Worm (Caenorhabditis elegans) whole organism, L2 larva: ENCODE data around the gene Y110A2AL.1.

Experiments used
- blmp-1 ChIP-seq: sonication (generic microtip); optimal IDR thresholded peaks from 2 replicates; lab custom pipeline; 2017; ENCODE audit warnings: missing genetic modification characterization, mild to moderate bottlenecking, missing compliant biosample characterization, antibody characterized with exemption, moderate library complexity; ENCODE audit not compliant: insufficient read depth
- nhr-25 ChIP-seq: fragments of 150-350 bp; sonication (generic microtip); optimal IDR thresholded peaks from 3 replicates; lab custom pipeline; 2014; ENCODE audit warnings: missing biosample characterization, missing genetic modification characterization

- TF ChIP-seq nhr-25 (no peak), blmp-1 (tag; lab: Kevin White, UChicago) (no peak)
These were observed 42.8 kb upstream of the Y110A2AL.1 start for ce11 chrII:2832098-2832497.
